Fruit fly (Drosophila melanogaster) whole organism, wandering third instar larva: ENCODE data around the gene AkhR.

Source experiments
- CG9705 ChIP-seq: fragments of 200-800 bp; sonication (Bioruptor generic); optimal IDR thresholded peaks from 2 replicates; lab custom pipeline; 2018; ENCODE audit warnings: missing biosample characterization, mild to moderate bottlenecking, missing genetic modification characterization
- GATAd ChIP-seq: sonication (Bioruptor generic); optimal IDR thresholded peaks from 2 replicates; lab custom pipeline; 2016; ENCODE audit warnings: missing biosample characterization, missing genetic modification characterization
- Hr78 ChIP-seq: fragments of >200 bp; optimal IDR thresholded peaks from 2 replicates; lab custom pipeline; 2017; ENCODE audit warnings: missing biosample characterization, missing genetic modification characterization
- Myc ChIP-seq: fragments of >200 bp; optimal IDR thresholded peaks from 2 replicates; lab custom pipeline; 2017
- dl ChIP-seq, 2 experiments: fragments of 175-275, 200-275 bp in 1 of 2; fragments of 200-275 bp in 1 of 2; sonication (Bioruptor generic); optimal IDR thresholded peaks; lab custom pipeline; 2018; ENCODE audit warnings: mild to moderate bottlenecking in 2 of 2, missing biosample characterization in 2 of 2, missing genetic modification characterization in 2 of 2, moderate library complexity in 2 of 2; ENCODE audit not compliant: partially characterized antibody in 2 of 2, insufficient read depth in 1 of 2
- ey ChIP-seq: fragments of 200-800 bp; sonication (Bioruptor generic); optimal IDR thresholded peaks from 2 replicates; lab custom pipeline; 2016; ENCODE audit warnings: missing biosample characterization, missing genetic modification characterization
- foxo ChIP-seq, 2 experiments: fragments of 200-800 bp; sonication (Bioruptor generic); optimal IDR thresholded peaks; 2 replicates in 1 of 2; 3 replicates in 1 of 2; lab custom pipeline; 2016 to 2017; ENCODE audit warnings: missing biosample characterization in 2 of 2, missing genetic modification characterization in 2 of 2

dm6 chr2L:6723750-6724503 lies 7.9 kb upstream of the AkhR start, which contains the start of gene Liprin-alpha:
- TF ChIP-seq GATAd (GFP tag; lab: Kevin White, UChicago) (no peak), ey (no peak), dl (GFP tag; optimal IDR thresholded peaks at IDR 0.05; lab: Kevin White, UChicago; ENCODE audit: insufficient read depth in 1 of 2, partially characterized antibody in 2 of 2) (no peak), Myc (lab: Kevin White, UChicago) (no peak), CG9705 (GFP tag; lab: Kevin White, UChicago) (no peak), foxo (GFP tag; optimal IDR thresholded peaks at IDR 0.05; lab: Kevin White, UChicago) (no peak), Hr78 (GFP tag; lab: Kevin White, UChicago) (no peak)
